In genomic region chr2L:306188-306927, dm6 we compare ENCODE assay signal across 1 fruit fly cellular context.
TF ChIP-seq lines count a peak whose summit lies in the region.

No protein-coding gene starts in this region.

TF ChIP-seq in whole organism, embryonic, 481 proteins besides CTCF, POLR2A, EP300 and RAD21 (continued from another document):
- peak in 1 of 2 experiments; percentile 92 for TF ChIP-seq Hr78 (GFP tag; optimal IDR thresholded peaks at IDR 0.05; lab: Kevin White, UChicago)
- TF ChIP-seq CG32532 (GFP tag; IDR thresholded peaks at IDR 0.05; lab: Robert Waterston, UW), result peak; percentile 14; the same call in 1 of the 2 replicates
- peak; percentile 92 for TF ChIP-seq crol (GFP tag; IDR thresholded peaks at IDR 0.05; lab: Robert Waterston, UW)
- peak; percentile 55 for TF ChIP-seq CG12769 (tag; optimal IDR thresholded peaks at IDR 0.05; lab: Kevin White, UChicago)
- no peak for TF ChIP-seq gcm2 (GFP tag; optimal IDR thresholded peaks at IDR 0.05; lab: Kevin White, UChicago)
- peak; percentile 99 for TF ChIP-seq sug (tag; optimal IDR thresholded peaks at IDR 0.05; lab: Kevin White, UChicago)
- peak; percentile 44; the same call in 2 of the 3 replicates for TF ChIP-seq ci (GFP tag; IDR thresholded peaks at IDR 0.05; lab: Robert Waterston, UW)
- no peak for TF ChIP-seq lov (optimal IDR thresholded peaks at IDR 0.05; lab: Kevin White, UChicago)
- 0 out of 3 replicates have a peak, but pooled peaks have one; percentile 38 for TF ChIP-seq lov (GFP tag; IDR thresholded peaks at IDR 0.05; lab: Robert Waterston, UW)
- TF ChIP-seq Lpt (GFP tag; optimal IDR thresholded peaks at IDR 0.05; lab: Kevin White, UChicago), result no peak
- no peak for TF ChIP-seq CG2889 (GFP tag; IDR thresholded peaks at IDR 0.05; lab: Robert Waterston, UW)
- no peak for TF ChIP-seq Bgb (GFP tag; IDR thresholded peaks at IDR 0.05; lab: Robert Waterston, UW; ENCODE audit: partially characterized antibody)
